Fruit fly (Drosophila melanogaster) whole organism, embryonic: Measurements from ENCODE around the gene mRpL10.

ENCODE experiments used
- B-H2 ChIP-seq: fragments of 200-800 bp; sonication (Bioruptor generic); optimal IDR thresholded peaks from 2 replicates; lab custom pipeline; 2018; ENCODE audit warnings: missing biosample characterization, mild to moderate bottlenecking, missing genetic modification characterization
- CG10147 ChIP-seq: fragments of 200-800 bp; sonication (Bioruptor generic); optimal IDR thresholded peaks from 2 replicates; lab custom pipeline; 2019; ENCODE audit warnings: missing biosample characterization, mild to moderate bottlenecking, missing genetic modification characterization, moderate library complexity
- CG10267 ChIP-seq: fragments of 200-800 bp; sonication (Bioruptor generic); optimal IDR thresholded peaks from 2 replicates; lab custom pipeline; 2018; ENCODE audit warnings: missing biosample characterization, mild to moderate bottlenecking, missing genetic modification characterization, moderate library complexity
- CG11695 ChIP-seq: fragments of 200-800 bp; sonication (Bioruptor generic); IDR thresholded peaks from 3 replicates; pipeline ENCODE4 v1.3.6; 2022; ENCODE audit warnings: missing biosample characterization, missing genetic modification characterization
- CG12071 ChIP-seq: fragments of 200-800 bp; sonication (Bioruptor generic); optimal IDR thresholded peaks from 3 replicates; lab custom pipeline; 2018; ENCODE audit warnings: missing biosample characterization, mild to moderate bottlenecking, missing genetic modification characterization
- CG12659 ChIP-seq: fragments of 200-800 bp; sonication (Bioruptor generic); optimal IDR thresholded peaks from 3 replicates; lab custom pipeline; 2017; ENCODE audit warnings: mild to moderate bottlenecking, missing biosample characterization, missing genetic modification reagents, missing genetic modification characterization
- CG1529 ChIP-seq: fragments of 200-800 bp; sonication (Bioruptor generic); optimal IDR thresholded peaks from 3 replicates; lab custom pipeline; 2018; ENCODE audit warnings: missing biosample characterization, missing genetic modification characterization
- CG1603 ChIP-seq: fragments of 200-800 bp; sonication (Bioruptor generic); optimal IDR thresholded peaks from 2 replicates; lab custom pipeline; 2019; ENCODE audit warnings: missing biosample characterization, mild to moderate bottlenecking, missing genetic modification characterization, moderate library complexity
- CG2120 ChIP-seq: fragments of 200-800 bp; sonication (Bioruptor generic); optimal IDR thresholded peaks from 3 replicates; lab custom pipeline; 2016; ENCODE audit warnings: missing biosample characterization, missing genetic modification characterization
- CG32767 ChIP-seq: fragments of 200-800 bp; sonication (Bioruptor generic); IDR thresholded peaks from 2 replicates; pipeline ENCODE4 v1.3.6; 2022; ENCODE audit warnings: missing biosample characterization, missing genetic modification characterization
- CG3281 ChIP-seq: fragments of 200-800 bp; sonication (Bioruptor generic); optimal IDR thresholded peaks from 3 replicates; lab custom pipeline; 2017; ENCODE audit warnings: missing biosample characterization, mild to moderate bottlenecking, missing genetic modification characterization
- CG33213 ChIP-seq: fragments of 200-800 bp; sonication (Bioruptor generic); optimal IDR thresholded peaks from 3 replicates; lab custom pipeline; 2016; ENCODE audit warnings: missing biosample characterization, missing genetic modification characterization
- CG33557 ChIP-seq: fragments of 200-800 bp; sonication (Bioruptor generic); optimal IDR thresholded peaks from 2 replicates; lab custom pipeline; 2019; ENCODE audit warnings: missing biosample characterization, mild to moderate bottlenecking, missing genetic modification characterization, moderate library complexity
- CG4707 ChIP-seq: fragments of 200-800 bp; sonication (Bioruptor generic); optimal IDR thresholded peaks from 2 replicates; lab custom pipeline; 2018; ENCODE audit warnings: missing biosample characterization, mild to moderate bottlenecking, missing genetic modification characterization, moderate library complexity
- CG4820 ChIP-seq: fragments of 200-800 bp; sonication (Bioruptor generic); optimal IDR thresholded peaks from 3 replicates; lab custom pipeline; 2016; ENCODE audit warnings: missing biosample characterization, missing genetic modification characterization
- CG5180 ChIP-seq: fragments of 200-800 bp; sonication (Bioruptor generic); optimal IDR thresholded peaks from 3 replicates; lab custom pipeline; 2017; ENCODE audit warnings: missing biosample characterization, missing genetic modification characterization, mild to moderate bottlenecking, moderate library complexity, missing genetic modification reagents
- CG6254 ChIP-seq: fragments of 200-800 bp; sonication (Bioruptor generic); optimal IDR thresholded peaks from 3 replicates; lab custom pipeline; 2017; ENCODE audit warnings: mild to moderate bottlenecking, missing biosample characterization, missing genetic modification reagents, missing genetic modification characterization
- CG7786 ChIP-seq: fragments of 200-800 bp; sonication (Bioruptor generic); optimal IDR thresholded peaks from 2 replicates; lab custom pipeline; 2016; ENCODE audit warnings: missing biosample characterization, missing genetic modification characterization
- HLHmδ ChIP-seq: fragments of 200-800 bp; sonication (Bioruptor generic); optimal IDR thresholded peaks from 2 replicates; lab custom pipeline; 2018; ENCODE audit warnings: missing biosample characterization, mild to moderate bottlenecking, missing genetic modification characterization, moderate library complexity
- Hmr ChIP-seq: fragments of 200-800 bp; sonication (Bioruptor generic); optimal IDR thresholded peaks from 3 replicates; lab custom pipeline; 2017; ENCODE audit warnings: mild to moderate bottlenecking, missing biosample characterization, missing genetic modification reagents, missing genetic modification characterization
- MTF-1 ChIP-seq: fragments of 200-800 bp; sonication (Bioruptor generic); optimal IDR thresholded peaks from 2 replicates; lab custom pipeline; 2018; ENCODE audit warnings: missing biosample characterization, mild to moderate bottlenecking, missing genetic modification characterization, borderline replicate concordance
- Myb ChIP-seq: fragments of 200-800 bp; sonication (Bioruptor generic); optimal IDR thresholded peaks from 2 replicates; lab custom pipeline; 2016; ENCODE audit warnings: missing biosample characterization, missing genetic modification characterization
- Nf-YC ChIP-seq: fragments of 200-800 bp; optimal IDR thresholded peaks from 3 replicates; lab custom pipeline; 2019; ENCODE audit warnings: missing biosample characterization, mild to moderate bottlenecking, missing genetic modification characterization, moderate library complexity
- Pdp1 ChIP-seq, 2 experiments: fragments of 200-800 bp; sonication (Bioruptor generic); optimal IDR thresholded peaks; 3 replicates each; lab custom pipeline; 2016; ENCODE audit warnings: missing biosample characterization in 2 of 2, missing genetic modification characterization in 2 of 2, mild to moderate bottlenecking in 1 of 2, moderate library complexity in 1 of 2
- Trl ChIP-seq, 3 experiments: fragments of >200 bp in 2 of 3; fragments of 200-800 bp in 1 of 3; sonication (Bioruptor generic) in 1 of 3; optimal IDR thresholded peaks; 2 replicates in 1 of 3; 3 replicates in 2 of 3; lab custom pipeline; 2016 to 2017; ENCODE audit warnings: missing biosample characterization in 1 of 3, missing genetic modification characterization in 1 of 3
- Xbp1 ChIP-seq: fragments of 200-800 bp; sonication (Bioruptor generic); optimal IDR thresholded peaks from 3 replicates; lab custom pipeline; 2016; ENCODE audit warnings: missing biosample characterization, mild to moderate bottlenecking, missing genetic modification characterization
- abd-A ChIP-seq: fragments of 200-800 bp; sonication (Bioruptor generic); optimal IDR thresholded peaks from 3 replicates; lab custom pipeline; 2019; ENCODE audit warnings: missing biosample characterization, mild to moderate bottlenecking, missing genetic modification characterization, moderate library complexity
- al ChIP-seq: fragments of 200-800 bp; sonication (Bioruptor generic); IDR thresholded peaks from 2 replicates; pipeline ENCODE4 v1.3.6; 2022; ENCODE audit warnings: missing biosample characterization, missing genetic modification characterization
- caup ChIP-seq: fragments of 200-800 bp; sonication (Bioruptor generic); optimal IDR thresholded peaks from 3 replicates; lab custom pipeline; 2017; ENCODE audit warnings: missing biosample characterization, mild to moderate bottlenecking, missing genetic modification characterization, moderate library complexity; ENCODE audit not compliant: severe bottlenecking
- crc ChIP-seq: fragments of 200-800 bp; sonication (Bioruptor generic); optimal IDR thresholded peaks from 2 replicates; lab custom pipeline; 2016; ENCODE audit warnings: missing biosample characterization, missing genetic modification characterization
- fd96Cb ChIP-seq: fragments of 200-800 bp; sonication (Bioruptor generic); optimal IDR thresholded peaks from 2 replicates; lab custom pipeline; 2018; ENCODE audit warnings: missing biosample characterization, mild to moderate bottlenecking, missing genetic modification characterization, moderate library complexity
- inv ChIP-seq: fragments of 200-800 bp; sonication (Bioruptor generic); IDR thresholded peaks from 2 replicates; pipeline ENCODE4 v1.3.6; 2022; ENCODE audit warnings: missing biosample characterization, missing genetic modification characterization; ENCODE audit not compliant: partially characterized antibody
- kah ChIP-seq: fragments of 200-800 bp; sonication (Bioruptor generic); optimal IDR thresholded peaks from 2 replicates; lab custom pipeline; 2018; ENCODE audit warnings: missing biosample characterization, mild to moderate bottlenecking, missing genetic modification characterization
- lab ChIP-seq: fragments of 200-800 bp; sonication (Bioruptor generic); optimal IDR thresholded peaks from 3 replicates; lab custom pipeline; 2017; ENCODE audit warnings: missing biosample characterization, missing genetic modification characterization, mild to moderate bottlenecking, moderate library complexity, missing genetic modification reagents
- nau ChIP-seq: fragments of 200-800 bp; sonication (Bioruptor generic); optimal IDR thresholded peaks from 3 replicates; lab custom pipeline; 2017; ENCODE audit warnings: missing biosample characterization, mild to moderate bottlenecking, missing genetic modification characterization, missing genetic modification reagents
- odd ChIP-seq: fragments of 200-800 bp; sonication (Bioruptor generic); optimal IDR thresholded peaks from 2 replicates; lab custom pipeline; 2017; ENCODE audit warnings: missing biosample characterization, mild to moderate bottlenecking, missing genetic modification characterization
- pho ChIP-seq: fragments of 200-800 bp; sonication (Bioruptor generic); optimal IDR thresholded peaks from 2 replicates; lab custom pipeline; 2016; ENCODE audit warnings: missing biosample characterization, missing genetic modification characterization
- salm ChIP-seq: fragments of 200-800 bp; sonication (Bioruptor generic); optimal IDR thresholded peaks from 2 replicates; lab custom pipeline; 2018; ENCODE audit warnings: missing biosample characterization, mild to moderate bottlenecking, missing genetic modification characterization
- sc ChIP-seq, 3 experiments: fragments of >200 bp in 2 of 3; fragments of 200-800 bp in 1 of 3; sonication (Bioruptor generic) in 1 of 3; optimal IDR thresholded peaks; 2 replicates in 2 of 3; 3 replicates in 1 of 3; lab custom pipeline; 2017; ENCODE audit warnings: mild to moderate bottlenecking in 1 of 3, missing biosample characterization in 1 of 3, missing genetic modification characterization in 1 of 3, missing genetic modification reagents in 1 of 3
- schlank ChIP-seq: fragments of 200-800 bp; sonication (Bioruptor generic); optimal IDR thresholded peaks from 2 replicates; lab custom pipeline; 2018; ENCODE audit warnings: missing biosample characterization, mild to moderate bottlenecking, missing genetic modification characterization
- scrt ChIP-seq: fragments of 200-800 bp; sonication (Bioruptor generic); optimal IDR thresholded peaks from 2 replicates; lab custom pipeline; 2018; ENCODE audit warnings: missing biosample characterization, mild to moderate bottlenecking, missing genetic modification characterization, moderate library complexity
- sens ChIP-seq: fragments of 200-800 bp; sonication (Bioruptor generic); peaks from one replicate; lab custom pipeline; 2016; ENCODE audit warnings: missing biosample characterization, missing genetic modification characterization
- tap ChIP-seq: fragments of 200-800 bp; optimal IDR thresholded peaks from 3 replicates; lab custom pipeline; 2019; ENCODE audit warnings: missing biosample characterization, mild to moderate bottlenecking, missing genetic modification characterization, moderate library complexity
- tll ChIP-seq, 2 experiments: fragments of 200-800 bp in 1 of 2; fragments of >200 bp in 1 of 2; sonication (Bioruptor generic) in 1 of 2; optimal IDR thresholded peaks; 2 replicates each; lab custom pipeline; 2017 to 2019; ENCODE audit warnings: missing biosample characterization in 2 of 2, missing genetic modification characterization in 2 of 2, mild to moderate bottlenecking in 1 of 2, moderate library complexity in 1 of 2
- unpg ChIP-seq: fragments of 200-800 bp; sonication (Bioruptor generic); optimal IDR thresholded peaks from 3 replicates; lab custom pipeline; 2018; ENCODE audit warnings: missing biosample characterization, mild to moderate bottlenecking, missing genetic modification characterization, moderate library complexity
- wek ChIP-seq: fragments of 200-800 bp; sonication (Bioruptor generic); optimal IDR thresholded peaks from 3 replicates; lab custom pipeline; 2018; ENCODE audit warnings: missing biosample characterization, mild to moderate bottlenecking, missing genetic modification characterization, moderate library complexity
- yki ChIP-seq: fragments of >200 bp; optimal IDR thresholded peaks from 3 replicates; lab custom pipeline; 2018

The mRpL10 gene

DNA sequence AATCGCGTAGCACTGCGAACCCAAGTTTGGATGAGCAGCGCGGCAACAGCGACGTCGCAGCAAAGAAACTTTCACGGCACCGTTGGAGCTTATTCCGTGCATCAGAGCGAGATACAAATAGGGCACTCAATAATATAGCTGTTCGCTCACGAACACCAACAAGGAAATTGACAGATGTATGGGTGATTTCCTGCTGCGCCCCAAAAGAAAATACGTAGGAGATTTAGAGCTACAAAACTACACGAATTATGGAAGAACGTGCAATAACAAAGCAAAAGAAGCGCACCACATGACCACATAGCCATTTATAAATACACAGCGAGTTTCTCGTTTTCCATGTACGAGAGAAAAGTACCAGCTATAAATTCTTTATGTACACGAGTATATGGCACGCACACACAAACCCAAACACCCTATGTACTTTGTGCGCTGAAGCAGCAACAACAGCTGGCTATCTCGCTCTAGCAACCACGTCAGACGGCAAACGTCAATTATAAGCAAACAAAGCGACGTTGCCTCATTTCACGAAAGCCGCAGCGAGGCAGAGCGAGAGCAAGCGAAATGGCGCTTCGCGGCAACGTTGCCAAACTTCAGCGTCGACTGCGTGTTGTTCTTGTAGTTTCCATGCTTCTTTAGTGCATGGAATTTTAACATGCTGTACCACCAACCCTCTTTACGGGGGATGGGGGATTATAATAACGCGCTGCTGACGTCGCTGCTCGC, 42.0 kb upstream of the mRpL10 start (continued):
- TF ChIP-seq CG12071 (GFP tag; lab: Kevin White, UChicago), result peak; percentile 32
- peak; percentile 84 for TF ChIP-seq sens (GFP tag; lab: Kevin White, UChicago)
- TF ChIP-seq CG5180 (GFP tag; lab: Kevin White, UChicago), result peak; percentile 30
- peak; percentile 8 for TF ChIP-seq Myb
- TF ChIP-seq CG1603 (tag; lab: Kevin White, UChicago), result no peak
- no peak for TF ChIP-seq fd96Cb (tag; lab: Kevin White, UChicago)
- peak; percentile 36 for TF ChIP-seq Xbp1 (GFP tag; lab: Kevin White, UChicago)
- no peak for TF ChIP-seq CG32767 (GFP tag; lab: Robert Waterston, UW)
- TF ChIP-seq CG1529 (GFP tag; lab: Kevin White, UChicago), result peak; percentile 44
- peak in 1 of 2 experiments; percentile 99 for TF ChIP-seq tll (GFP tag; optimal IDR thresholded peaks at IDR 0.05; lab: Kevin White, UChicago)
- no peak for TF ChIP-seq sc (optimal IDR thresholded peaks at IDR 0.05; lab: Kevin White, UChicago)
- no peak for TF ChIP-seq sc (GFP tag; optimal IDR thresholded peaks at IDR 0.05; lab: Kevin White, UChicago)
- no peak for TF ChIP-seq inv (GFP tag; lab: Robert Waterston, UW)
- peak; percentile 42 for TF ChIP-seq odd (GFP tag; lab: Kevin White, UChicago)
- TF ChIP-seq CG10267 (tag; lab: Kevin White, UChicago), result peak; percentile 22
- TF ChIP-seq Hmr (GFP tag; lab: Kevin White, UChicago), result peak; percentile 50
- peak; percentile 66 for TF ChIP-seq CG3281 (GFP tag; lab: Kevin White, UChicago)
- peak; percentile 48 for TF ChIP-seq CG33557 (GFP tag; lab: Kevin White, UChicago)
- TF ChIP-seq kah (GFP tag; lab: Kevin White, UChicago), result peak; percentile 8
- no peak for TF ChIP-seq yki (lab: Kevin White, UChicago)
- peak; percentile 99 for TF ChIP-seq abd-A
- peak; percentile 28 for TF ChIP-seq CG4707 (GFP tag; lab: Kevin White, UChicago)
- peak; percentile 12 for TF ChIP-seq salm (tag; lab: Kevin White, UChicago)
- TF ChIP-seq caup (GFP tag; lab: Kevin White, UChicago), result peak; percentile 66
- TF ChIP-seq HLHmδ, result peak; percentile 76
- TF ChIP-seq wek, result peak; percentile 31
- TF ChIP-seq unpg (GFP tag; lab: Kevin White, UChicago), result peak; percentile 26
- TF ChIP-seq Trl (optimal IDR thresholded peaks at IDR 0.05; lab: Kevin White, UChicago), result peak in 1 of 2 experiments; percentile 19
- no peak for TF ChIP-seq Trl (GFP tag; optimal IDR thresholded peaks at IDR 0.05; lab: Kevin White, UChicago)
- TF ChIP-seq CG10147 (GFP tag; lab: Kevin White, UChicago), result peak; percentile 26
- TF ChIP-seq al (GFP tag; lab: Robert Waterston, UW), result no peak
- TF ChIP-seq CG4820 (GFP tag; lab: Kevin White, UChicago), result no peak
- peak; percentile 3 for TF ChIP-seq schlank (tag; lab: Kevin White, UChicago)
- peak; percentile 50 for TF ChIP-seq Nf-YC
- peak; percentile 61 for TF ChIP-seq nau
- TF ChIP-seq CG7786 (GFP tag; lab: Kevin White, UChicago), result peak; percentile 16
- TF ChIP-seq CG11695 (GFP tag; lab: Robert Waterston, UW), result no peak
- peak; percentile 29 for TF ChIP-seq scrt
- peak; percentile 7 for TF ChIP-seq CG6254 (GFP tag; lab: Kevin White, UChicago)
- TF ChIP-seq pho (GFP tag; lab: Kevin White, UChicago), result peak; percentile 17
- TF ChIP-seq lab (GFP tag; lab: Kevin White, UChicago), result peak; percentile 71
- TF ChIP-seq CG2120, result peak; percentile 3
- TF ChIP-seq CG12659 (GFP tag; lab: Kevin White, UChicago), result peak; percentile 5
- no peak for TF ChIP-seq crc (GFP tag; lab: Kevin White, UChicago)
- peak in 1 of 2 experiments; percentile 77 for TF ChIP-seq Pdp1 (GFP tag; optimal IDR thresholded peaks at IDR 0.05; lab: Kevin White, UChicago)
- peak; percentile 11 for TF ChIP-seq tap
- peak; percentile 89 for TF ChIP-seq B-H2 (GFP tag; lab: Kevin White, UChicago)
- TF ChIP-seq MTF-1 (GFP tag; lab: Kevin White, UChicago), result peak; percentile 21
- TF ChIP-seq CG33213 (GFP tag; lab: Kevin White, UChicago), result no peak
